Worm (Caenorhabditis elegans): ENCODE results near the gene Y64G10A.2.

- TF ChIP-seq unc-62 (GFP tag; optimal IDR thresholded peaks at IDR 0.05) (no peak), ceh-16 (tag; optimal IDR thresholded peaks at IDR 0.05) (no peak), egl-27 (tag; optimal IDR thresholded peaks at IDR 0.05) (no peak), ZK546.5 (tag; optimal IDR thresholded peaks at IDR 0.05) (no peak), nhr-77 (tag; optimal IDR thresholded peaks at IDR 0.05) (no peak), nhr-11 (tag; optimal IDR thresholded peaks at IDR 0.05) (no peak), elt-1 (tag; optimal IDR thresholded peaks at IDR 0.05) (no peak), ztf-4 (tag; optimal IDR thresholded peaks at IDR 0.05) (no peak), nhr-237 (tag; optimal IDR thresholded peaks at IDR 0.05) (no peak), nhr-10 (tag; optimal IDR thresholded peaks at IDR 0.05) (no peak), lsy-2 (tag; optimal IDR thresholded peaks at IDR 0.05) (no peak)
Measured at ce11 chrIV:14193196-14193595, 51.1 kb downstream of the Y64G10A.2 start, which contains the start of gene K01G12.3.
